Fruit fly (Drosophila melanogaster): ENCODE results near the gene tHMG2.

Gene tHMG2

dm6 chr3R:22465984-22466530 is 26.7 kb upstream of the tHMG2 start, which contains the start of gene Pebp1 (continued):
- TF ChIP-seq tna (GFP tag; IDR thresholded peaks at IDR 0.05; ENCODE audit: partially characterized antibody) (no peak), CG12104 (GFP tag; optimal IDR thresholded peaks at IDR 0.05) (no peak), CG10565 (GFP tag; optimal IDR thresholded peaks at IDR 0.05) (no peak), ranshi (GFP tag; IDR thresholded peaks at IDR 0.05) (no peak), zfh2 (GFP tag; optimal IDR thresholded peaks at IDR 0.05) (no peak), ara (GFP tag; IDR thresholded peaks at IDR 0.05) (no peak), pros (GFP tag; optimal IDR thresholded peaks at IDR 0.05) (no peak), lilli (GFP tag; optimal IDR thresholded peaks at IDR 0.05) (peak; percentile 10), HHEX (GFP tag; optimal IDR thresholded peaks at IDR 0.05) (no peak), gcm2 (GFP tag; optimal IDR thresholded peaks at IDR 0.05) (no peak), Ets65A (GFP tag) (peak; percentile 76), HmgD (GFP tag; optimal IDR thresholded peaks at IDR 0.05) (no peak)

- TF ChIP-seq Dek (tag; optimal IDR thresholded peaks at IDR 0.05) (no peak), Ssrp (tag; optimal IDR thresholded peaks at IDR 0.05) (no peak), CG13296 (GFP tag; optimal IDR thresholded peaks at IDR 0.05) (no peak), CoRest (tag; optimal IDR thresholded peaks at IDR 0.05) (peak; percentile 6), Max (GFP tag; optimal IDR thresholded peaks at IDR 0.05) (no peak), HLH3B (GFP tag; IDR thresholded peaks at IDR 0.05) (no peak), toy (GFP tag; IDR thresholded peaks at IDR 0.05) (no peak), CG32772 (GFP tag; IDR thresholded peaks at IDR 0.05) (no peak), cwo (GFP tag; optimal IDR thresholded peaks at IDR 0.05) (no peak), Six4 (GFP tag; optimal IDR thresholded peaks at IDR 0.05) (no peak), CG17568 (GFP tag; optimal IDR thresholded peaks at IDR 0.05) (no peak), crp (GFP tag; optimal IDR thresholded peaks at IDR 0.05) (peak; percentile 51 to 92), Neu2 (GFP tag; optimal IDR thresholded peaks at IDR 0.05; ENCODE audit: borderline replicate concordance) (no peak), Med (GFP tag) (no peak), Hmr (GFP tag; optimal IDR thresholded peaks at IDR 0.05) (no peak), CG6654 (GFP tag; optimal IDR thresholded peaks at IDR 0.05) (no peak), ems (GFP tag; optimal IDR thresholded peaks at IDR 0.05) (no peak), CG6683 (GFP tag; optimal IDR thresholded peaks at IDR 0.05) (no peak), Taf1 (GFP tag; IDR thresholded peaks at IDR 0.05) (no peak), Fer3 (tag; optimal IDR thresholded peaks at IDR 0.05) (no peak), sens (GFP tag) (no peak), sens-2 (GFP tag; IDR thresholded peaks at IDR 0.05) (no peak), peb (GFP tag; IDR thresholded peaks at IDR 0.05) (no peak), CG14014 (GFP tag; IDR thresholded peaks at IDR 0.05) (no peak), CG2129 (GFP tag; IDR thresholded peaks at IDR 0.05; ENCODE audit: partially characterized antibody) (no peak), CG13287 (GFP tag; IDR thresholded peaks at IDR 0.05; ENCODE audit: partially characterized antibody) (no peak; the same call in 1 of the 2 replicates), Fer1 (GFP tag; optimal IDR thresholded peaks at IDR 0.05) (no peak), z (GFP tag; IDR thresholded peaks at IDR 0.05) (no peak), lab (GFP tag; optimal IDR thresholded peaks at IDR 0.05) (no peak), CG13624 (GFP tag; optimal IDR thresholded peaks at IDR 0.05) (no peak), tin (GFP tag; optimal IDR thresholded peaks at IDR 0.05) (no peak), oc (tag; optimal IDR thresholded peaks at IDR 0.05) (no peak), her (GFP tag; optimal IDR thresholded peaks at IDR 0.05) (no peak), chinmo (GFP tag; IDR thresholded peaks at IDR 0.05; ENCODE audit: partially characterized antibody) (peak; percentile 68; the same call in 1 of the 4 replicates), CG4617 (GFP tag; optimal IDR thresholded peaks at IDR 0.05; ENCODE audit: borderline replicate concordance) (no peak), CG1832 (GFP tag; optimal IDR thresholded peaks at IDR 0.05) (no peak), zfh1 (GFP tag; IDR thresholded peaks at IDR 0.05) (no peak)
Observed at dm6 chr3R:22467939-22468571, 24.7 kb upstream of the tHMG2 start, which contains the start of the genes CG5377 and Nrx-1. Gene CG5377, minus strand, starts transcription at chr3R:22468157. Gene Nrx-1, plus strand, starts transcription at chr3R:22468512.
